Fruit fly (Drosophila melanogaster) whole organism: ENCODE measurements around the gene CG5217.

Experiments used
- CG8478 ChIP-seq: fragments of >200 bp; optimal IDR thresholded peaks from 2 replicates; lab custom pipeline; 2018; ENCODE audit warnings: inconsistent platforms
- pan ChIP-seq: fragments of >200 bp; optimal IDR thresholded peaks from 2 replicates; lab custom pipeline; 2017
- psq ChIP-seq: fragments of >200 bp; optimal IDR thresholded peaks from 2 replicates; lab custom pipeline; 2017
- usp ChIP-seq: fragments of >200 bp; optimal IDR thresholded peaks from 2 replicates; lab custom pipeline; 2017; ENCODE audit warnings: missing biosample characterization, missing genetic modification characterization, mixed read lengths

dm6 chr3R:19271125-19271524 lies 23.2 kb upstream of the CG5217 start:
- TF ChIP-seq usp (GFP tag; lab: Kevin White, UChicago), result no peak
- no peak for TF ChIP-seq CG8478
- no peak for TF ChIP-seq psq (lab: Kevin White, UChicago)
- TF ChIP-seq pan (lab: Kevin White, UChicago), result no peak
